Fruit fly (Drosophila melanogaster): ENCODE measurements around the gene CG3402.

CG3402 gene

DNA sequence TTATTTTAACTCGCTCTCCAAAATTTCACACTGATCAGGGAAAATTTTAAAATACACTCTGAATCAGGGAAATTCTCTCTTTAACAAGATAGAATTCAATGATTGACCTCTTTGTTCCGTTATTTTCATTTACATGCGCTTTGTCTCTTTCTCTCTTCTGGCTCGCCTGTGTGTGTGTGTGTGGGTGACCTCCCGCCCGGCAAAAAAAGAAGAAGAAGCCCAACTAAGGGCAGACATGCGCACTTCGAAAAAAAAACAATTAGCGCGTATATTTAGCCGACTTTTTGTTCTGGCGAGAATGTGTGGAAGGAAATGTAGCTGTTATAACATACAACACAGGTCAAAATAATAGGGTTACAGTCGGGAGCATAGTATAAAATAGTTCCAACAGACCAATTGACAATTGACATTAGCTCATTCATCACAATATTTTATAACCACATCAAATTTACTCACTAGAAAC is 29.8 kb upstream of the CG3402 start, which contains the start of gene CG3386:
Gene CG3386 (minus strand): TSS at position 51 of the 463 bp plus-strand sequence.
- TF ChIP-seq toe (GFP tag; optimal IDR thresholded peaks at IDR 0.05) = no peak
- TF ChIP-seq ovo (GFP tag; optimal IDR thresholded peaks at IDR 0.05) = peak; percentile 85

DNA sequence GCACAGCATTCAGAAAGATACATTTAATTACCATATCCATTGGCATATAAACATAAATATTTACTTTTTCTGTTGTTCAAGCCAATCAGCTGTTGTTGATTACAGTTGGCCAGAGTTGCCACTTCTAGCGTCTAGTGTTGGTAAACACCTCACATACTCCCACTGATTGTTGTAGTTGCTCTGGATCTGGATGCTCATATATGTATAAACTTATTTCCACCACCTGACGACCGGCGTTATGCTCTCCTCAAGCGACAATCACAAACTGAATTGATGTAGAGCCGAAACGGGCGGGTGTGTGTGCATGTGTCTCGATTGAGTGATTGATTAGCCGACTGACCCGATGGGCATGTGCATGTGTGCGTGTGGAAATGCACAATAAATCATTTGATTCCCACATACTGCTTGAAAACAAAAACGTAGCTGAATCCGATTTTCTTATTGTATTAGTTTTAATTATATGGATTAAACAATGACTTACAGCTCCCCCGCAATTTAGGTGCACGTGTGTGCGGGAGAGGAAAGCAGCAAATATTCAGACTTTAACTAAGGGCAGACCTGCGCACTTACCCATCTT is 29.2 kb upstream of the CG3402 start:
- TF ChIP-seq CG14711 (tag; optimal IDR thresholded peaks at IDR 0.05) (peak; percentile 91), toe (GFP tag; optimal IDR thresholded peaks at IDR 0.05) (peak; percentile 42), Hr96 (GFP tag; optimal IDR thresholded peaks at IDR 0.05) (no peak), kay (GFP tag; ENCODE audit: borderline replicate concordance) (no peak), cic (GFP tag; optimal IDR thresholded peaks at IDR 0.05) (peak; percentile 41), bab1 (GFP tag; optimal IDR thresholded peaks at IDR 0.05) (no peak), CG1620 (GFP tag; optimal IDR thresholded peaks at IDR 0.05) (peak; percentile 72), CG5204 (GFP tag; optimal IDR thresholded peaks at IDR 0.05) (peak; percentile 35), CG11617 (GFP tag; optimal IDR thresholded peaks at IDR 0.05) (peak; percentile 34), Mnt (GFP tag; optimal IDR thresholded peaks at IDR 0.05) (peak; percentile 81), CG12768 (GFP tag; optimal IDR thresholded peaks at IDR 0.05) (peak; percentile 62), CG33017 (tag; optimal IDR thresholded peaks at IDR 0.05) (peak; percentile 57), CG7101 (tag; optimal IDR thresholded peaks at IDR 0.05) (peak; percentile 66), pad (GFP tag; optimal IDR thresholded peaks at IDR 0.05) (peak; percentile 47), CG7045 (GFP tag; optimal IDR thresholded peaks at IDR 0.05) (peak; percentile 42), cnc (optimal IDR thresholded peaks at IDR 0.05) (no peak), Crg-1 (GFP tag; optimal IDR thresholded peaks at IDR 0.05) (peak; percentile 88), Clk (GFP tag; optimal IDR thresholded peaks at IDR 0.05) (no peak), ovo (GFP tag; optimal IDR thresholded peaks at IDR 0.05) (peak; percentile 3), tj (GFP tag; optimal IDR thresholded peaks at IDR 0.05) (peak; percentile 15)

dm6 chr3L:680258-680657 is 27.6 kb upstream of the CG3402 start, which contains the start of gene CG17129:
Gene CG17129 (minus strand): TSS chr3L:680326.
- TF ChIP-seq ovo (GFP tag; optimal IDR thresholded peaks at IDR 0.05) = no peak
- no peak for TF ChIP-seq Clk (GFP tag; optimal IDR thresholded peaks at IDR 0.05)
- peak; percentile 35 for TF ChIP-seq CG5204 (GFP tag; optimal IDR thresholded peaks at IDR 0.05)
- TF ChIP-seq Crg-1 (GFP tag; optimal IDR thresholded peaks at IDR 0.05) = peak; percentile 10
- no peak for TF ChIP-seq kay (GFP tag; ENCODE audit: borderline replicate concordance)
- peak; percentile 63 for TF ChIP-seq CG14711 (tag; optimal IDR thresholded peaks at IDR 0.05)
- TF ChIP-seq CG11617 (GFP tag; optimal IDR thresholded peaks at IDR 0.05) = peak; percentile 15
- TF ChIP-seq CG1620 (GFP tag; optimal IDR thresholded peaks at IDR 0.05) = peak; percentile 39
- TF ChIP-seq CG33017 (tag; optimal IDR thresholded peaks at IDR 0.05) = no peak
- TF ChIP-seq CG7101 (tag; optimal IDR thresholded peaks at IDR 0.05) = peak; percentile 42
- TF ChIP-seq toe (GFP tag; optimal IDR thresholded peaks at IDR 0.05) = peak; percentile 57
- peak; percentile 19 for TF ChIP-seq CG12768 (GFP tag; optimal IDR thresholded peaks at IDR 0.05)
- TF ChIP-seq pad (GFP tag; optimal IDR thresholded peaks at IDR 0.05) = peak; percentile 43
- TF ChIP-seq bab1 (GFP tag; optimal IDR thresholded peaks at IDR 0.05) = peak; percentile 48
- TF ChIP-seq cic (GFP tag; optimal IDR thresholded peaks at IDR 0.05) = no peak
- TF ChIP-seq CG7045 (GFP tag; optimal IDR thresholded peaks at IDR 0.05) = peak; percentile 12
- peak; percentile 75 for TF ChIP-seq Hr96 (GFP tag; optimal IDR thresholded peaks at IDR 0.05)
- TF ChIP-seq cnc (optimal IDR thresholded peaks at IDR 0.05) = no peak
- peak; percentile 14 for TF ChIP-seq Mnt (GFP tag; optimal IDR thresholded peaks at IDR 0.05)
- TF ChIP-seq tj (GFP tag; optimal IDR thresholded peaks at IDR 0.05) = no peak

DNA sequence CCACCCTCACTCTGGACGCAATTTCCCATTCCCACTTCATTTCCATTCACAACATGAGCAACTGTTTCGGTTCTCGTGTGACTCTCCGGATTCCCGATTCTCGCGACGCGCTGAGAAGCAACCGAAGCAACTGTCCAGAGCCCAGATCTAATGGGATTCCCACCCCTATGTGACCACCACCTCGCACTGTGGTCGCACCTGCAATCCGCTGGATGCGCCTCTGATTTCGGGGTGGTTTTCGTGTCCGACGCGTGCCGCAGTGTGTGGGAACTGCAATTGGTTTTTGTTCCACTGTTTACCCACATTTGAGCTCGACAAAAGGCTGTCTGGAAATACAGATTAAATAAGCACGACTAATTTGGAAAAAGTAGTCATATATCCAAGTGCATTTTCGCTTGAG is 23.2 kb upstream of the CG3402 start:
- TF ChIP-seq CG11617 (GFP tag; optimal IDR thresholded peaks at IDR 0.05) (no peak), Crg-1 (GFP tag; optimal IDR thresholded peaks at IDR 0.05) (no peak), cic (GFP tag; optimal IDR thresholded peaks at IDR 0.05) (no peak), CG33017 (tag; optimal IDR thresholded peaks at IDR 0.05) (no peak), CG14711 (tag; optimal IDR thresholded peaks at IDR 0.05) (no peak), kay (GFP tag; ENCODE audit: borderline replicate concordance) (no peak), toe (GFP tag; optimal IDR thresholded peaks at IDR 0.05) (no peak), tj (GFP tag; optimal IDR thresholded peaks at IDR 0.05) (no peak), Hr96 (GFP tag; optimal IDR thresholded peaks at IDR 0.05) (no peak), ovo (GFP tag; optimal IDR thresholded peaks at IDR 0.05) (no peak), bab1 (GFP tag; optimal IDR thresholded peaks at IDR 0.05) (no peak), CG7045 (GFP tag; optimal IDR thresholded peaks at IDR 0.05) (no peak), cnc (optimal IDR thresholded peaks at IDR 0.05) (no peak)

DNA sequence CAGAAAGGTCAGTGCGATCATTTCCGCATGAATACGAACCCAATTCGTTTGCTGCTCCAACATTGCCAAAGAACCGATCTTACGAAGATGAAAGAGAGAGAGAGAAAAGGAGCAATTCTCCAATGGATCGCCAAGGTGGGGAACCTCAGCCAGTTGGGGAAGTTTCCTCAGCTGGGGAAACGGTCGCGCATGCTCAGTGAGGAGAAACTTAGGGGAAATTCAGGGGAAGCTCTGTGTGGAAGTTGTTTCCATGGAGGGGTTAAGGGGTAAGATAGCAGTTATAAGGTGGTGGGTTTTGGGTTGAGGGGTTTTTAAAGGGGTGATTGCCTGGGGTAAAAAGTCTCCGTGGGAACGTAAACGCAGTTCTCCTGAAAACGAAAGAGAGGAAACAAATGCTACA is 20.6 kb upstream of the CG3402 start:
- TF ChIP-seq pad (GFP tag; optimal IDR thresholded peaks at IDR 0.05) (peak; percentile 99), CG12768 (GFP tag; optimal IDR thresholded peaks at IDR 0.05) (no peak), CG5204 (GFP tag; optimal IDR thresholded peaks at IDR 0.05) (no peak), Mnt (GFP tag; optimal IDR thresholded peaks at IDR 0.05) (no peak)

dm6 chr3L:666544-666943 is 13.9 kb upstream of the CG3402 start:
- no peak for TF ChIP-seq CG7101 (tag; optimal IDR thresholded peaks at IDR 0.05)
- no peak for TF ChIP-seq kay (GFP tag; ENCODE audit: borderline replicate concordance)
- no peak for TF ChIP-seq toe (GFP tag; optimal IDR thresholded peaks at IDR 0.05)

DNA sequence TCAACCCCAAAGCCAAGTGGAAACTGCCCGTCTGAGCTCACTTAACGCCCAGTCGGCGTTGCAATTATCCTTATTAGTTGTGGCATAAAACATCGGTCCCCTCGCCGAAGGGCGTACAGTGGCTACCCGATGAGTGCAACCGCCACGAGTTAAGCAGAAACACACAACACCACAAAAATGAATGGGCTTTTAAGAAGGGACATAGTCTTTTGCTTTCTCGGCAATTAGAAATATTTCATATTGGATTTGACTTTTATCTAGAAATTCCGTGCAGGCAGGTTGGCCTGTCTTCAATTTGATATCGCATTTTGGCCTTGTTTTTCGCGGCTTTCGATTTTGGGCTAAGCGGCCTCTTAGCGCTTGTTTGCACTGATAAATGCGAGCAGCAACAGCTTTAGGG is 11.2 kb upstream of the CG3402 start:
- no peak for TF ChIP-seq cic (GFP tag; optimal IDR thresholded peaks at IDR 0.05)

All from whole organism, adult.